Fruit fly (Drosophila melanogaster) whole organism, embryonic: ENCODE data around the gene Traf4.

ENCODE experiments used
- Atf6 ChIP-seq: fragments of 200-800 bp; sonication (Bioruptor generic); IDR thresholded peaks from 2 replicates; pipeline ENCODE4 v1.3.6; 2022; ENCODE audit warnings: missing biosample characterization, missing genetic modification characterization
- CG10543 ChIP-seq: fragments of 200-800 bp; sonication (Bioruptor generic); optimal IDR thresholded peaks from 3 replicates; lab custom pipeline; 2017; ENCODE audit warnings: missing biosample characterization, mild to moderate bottlenecking, missing genetic modification characterization, moderate library complexity
- CG12071 ChIP-seq: fragments of 200-800 bp; sonication (Bioruptor generic); optimal IDR thresholded peaks from 3 replicates; lab custom pipeline; 2018; ENCODE audit warnings: missing biosample characterization, mild to moderate bottlenecking, missing genetic modification characterization
- CG13424 ChIP-seq: fragments of 200-800 bp; sonication (Bioruptor generic); optimal IDR thresholded peaks from 2 replicates; lab custom pipeline; 2019; ENCODE audit warnings: missing biosample characterization, mild to moderate bottlenecking, missing genetic modification characterization, moderate library complexity
- CG15269 ChIP-seq: fragments of 200-800 bp; sonication (Bioruptor generic); optimal IDR thresholded peaks from 2 replicates; lab custom pipeline; 2018; ENCODE audit warnings: missing biosample characterization, mild to moderate bottlenecking, missing genetic modification characterization, moderate library complexity
- CG15514 ChIP-seq: fragments of 200-800 bp; sonication (Bioruptor generic); optimal IDR thresholded peaks from 3 replicates; lab custom pipeline; 2017; ENCODE audit warnings: missing biosample characterization, missing genetic modification characterization, mild to moderate bottlenecking, moderate library complexity, missing genetic modification reagents
- CG18599 ChIP-seq: fragments of 200-800 bp; sonication (Bioruptor generic); optimal IDR thresholded peaks from 3 replicates; lab custom pipeline; 2017; ENCODE audit warnings: missing biosample characterization, missing genetic modification characterization, mild to moderate bottlenecking, moderate library complexity, missing genetic modification reagents
- CG31441 ChIP-seq: fragments of 200-800 bp; sonication (Bioruptor generic); IDR thresholded peaks from 2 replicates; pipeline ENCODE4 v1.3.6; 2022; ENCODE audit warnings: missing biosample characterization, missing genetic modification characterization
- CG3163 ChIP-seq: fragments of 200-800 bp; sonication (Bioruptor generic); optimal IDR thresholded peaks from 3 replicates; lab custom pipeline; 2016; ENCODE audit warnings: missing biosample characterization, missing genetic modification characterization
- CG34376 ChIP-seq: fragments of 200-800 bp; sonication (Bioruptor generic); optimal IDR thresholded peaks from 2 replicates; lab custom pipeline; 2018; ENCODE audit warnings: missing biosample characterization, mild to moderate bottlenecking, missing genetic modification characterization
- CG6175 ChIP-seq: fragments of 200-800 bp; sonication (Bioruptor generic); IDR thresholded peaks from 3 replicates; pipeline ENCODE4 v1.3.6; 2022; ENCODE audit warnings: missing biosample characterization, missing genetic modification characterization
- CG7357 ChIP-seq: fragments of 200-800 bp; sonication (Bioruptor generic); IDR thresholded peaks from 3 replicates; pipeline ENCODE4 v1.3.6; 2022; ENCODE audit warnings: missing biosample characterization, missing genetic modification characterization
- CG7745 ChIP-seq: fragments of 200-800 bp; sonication (Bioruptor generic); optimal IDR thresholded peaks from 2 replicates; lab custom pipeline; 2018; ENCODE audit warnings: missing biosample characterization, mild to moderate bottlenecking, missing genetic modification characterization, moderate library complexity
- CG8290 ChIP-seq, 3 experiments: fragments of 200-800 bp; sonication (Bioruptor generic); optimal IDR thresholded peaks; 2 replicates each; lab custom pipeline; 2016 to 2019; ENCODE audit warnings: missing biosample characterization in 3 of 3, missing genetic modification characterization in 3 of 3, mild to moderate bottlenecking in 2 of 3, moderate library complexity in 1 of 3
- Dfd ChIP-seq, 2 experiments: fragments of >200 bp; optimal IDR thresholded peaks; 2 replicates each; lab custom pipeline; 2017; ENCODE audit warnings: missing biosample characterization in 2 of 2, missing genetic modification characterization in 2 of 2
- Dll ChIP-seq: fragments of 200-800 bp; sonication (Bioruptor generic); IDR thresholded peaks from 4 replicates; pipeline ENCODE4 v1.3.6; 2022; ENCODE audit warnings: missing biosample characterization, missing genetic modification characterization; ENCODE audit not compliant: partially characterized antibody
- Eip74EF ChIP-seq, 2 experiments: fragments of 200-800 bp in 1 of 2; fragments of >200 bp in 1 of 2; sonication (Bioruptor generic) in 1 of 2; optimal IDR thresholded peaks; 2 replicates each; lab custom pipeline; 2017 to 2019; ENCODE audit warnings: missing biosample characterization in 2 of 2, missing genetic modification characterization in 2 of 2, mild to moderate bottlenecking in 1 of 2, moderate library complexity in 1 of 2
- HHEX ChIP-seq: fragments of 200-800 bp; sonication (Bioruptor generic); optimal IDR thresholded peaks from 3 replicates; lab custom pipeline; 2017; ENCODE audit warnings: missing biosample characterization, mild to moderate bottlenecking, missing genetic modification characterization, missing genetic modification reagents
- Hey ChIP-seq: fragments of 200-800 bp; sonication (Bioruptor generic); optimal IDR thresholded peaks from 3 replicates; lab custom pipeline; 2018; ENCODE audit warnings: missing biosample characterization, mild to moderate bottlenecking, missing genetic modification characterization
- HmgZ ChIP-seq: fragments of 200-800 bp; sonication (Bioruptor generic); optimal IDR thresholded peaks from 2 replicates; lab custom pipeline; 2018; ENCODE audit warnings: missing biosample characterization, mild to moderate bottlenecking, missing genetic modification characterization
- Med ChIP-seq: fragments of 200-800 bp; sonication (Bioruptor generic); peaks from one replicate; lab custom pipeline; 2016; ENCODE audit warnings: missing biosample characterization, missing genetic modification characterization, mild to moderate bottlenecking, inconsistent platforms, moderate library complexity
- Pdp1 ChIP-seq, 2 experiments: fragments of 200-800 bp; sonication (Bioruptor generic); optimal IDR thresholded peaks; 3 replicates each; lab custom pipeline; 2016; ENCODE audit warnings: missing biosample characterization in 2 of 2, missing genetic modification characterization in 2 of 2, mild to moderate bottlenecking in 1 of 2, moderate library complexity in 1 of 2
- Rfx ChIP-seq: fragments of 200-800 bp; sonication (Bioruptor generic); IDR thresholded peaks from 2 replicates; pipeline ENCODE4 v1.3.6; 2022; ENCODE audit warnings: missing biosample characterization, missing genetic modification characterization
- Scr ChIP-seq: fragments of 200-800 bp; sonication (Bioruptor generic); IDR thresholded peaks from 2 replicates; pipeline ENCODE4 v1.3.6; 2022; ENCODE audit warnings: missing biosample characterization, missing genetic modification characterization; ENCODE audit not compliant: partially characterized antibody
- cg ChIP-seq: fragments of 200-800 bp; sonication (Bioruptor generic); optimal IDR thresholded peaks from 3 replicates; lab custom pipeline; 2019; ENCODE audit warnings: missing biosample characterization, mild to moderate bottlenecking, missing genetic modification characterization, moderate library complexity
- chinmo ChIP-seq: fragments of 200-800 bp; sonication (Bioruptor generic); IDR thresholded peaks from 4 replicates; pipeline ENCODE4 v1.3.6; 2022; ENCODE audit warnings: missing biosample characterization, missing genetic modification characterization; ENCODE audit not compliant: partially characterized antibody
- ci ChIP-seq: fragments of 200-800 bp; sonication (Bioruptor generic); IDR thresholded peaks from 3 replicates; pipeline ENCODE4 v1.3.6; 2022; ENCODE audit warnings: missing biosample characterization, missing genetic modification characterization
- crp ChIP-seq, 2 experiments: fragments of 200-800 bp; sonication (Bioruptor generic); optimal IDR thresholded peaks; 2 replicates in 1 of 2; 3 replicates in 1 of 2; lab custom pipeline; 2017; ENCODE audit warnings: missing biosample characterization in 2 of 2, missing genetic modification characterization in 2 of 2, mild to moderate bottlenecking in 1 of 2, moderate library complexity in 1 of 2
- ewg ChIP-seq: fragments of 200-800 bp; sonication (Bioruptor generic); optimal IDR thresholded peaks from 3 replicates; lab custom pipeline; 2017; ENCODE audit warnings: mild to moderate bottlenecking, missing biosample characterization, missing genetic modification reagents, missing genetic modification characterization
- exex ChIP-seq: fragments of 200-800 bp; sonication (Bioruptor generic); optimal IDR thresholded peaks from 4 replicates; lab custom pipeline; 2018; ENCODE audit warnings: missing biosample characterization, mild to moderate bottlenecking, missing genetic modification characterization, moderate library complexity
- grau ChIP-seq: fragments of 200-800 bp; optimal IDR thresholded peaks from 3 replicates; lab custom pipeline; 2019; ENCODE audit warnings: missing biosample characterization, mild to moderate bottlenecking, missing genetic modification characterization, moderate library complexity
- grn ChIP-seq: fragments of 200-800 bp; sonication (Bioruptor generic); optimal IDR thresholded peaks from 3 replicates; lab custom pipeline; 2017; ENCODE audit warnings: missing biosample characterization, missing genetic modification characterization
- gro ChIP-seq: fragments of 200-800 bp; sonication (Bioruptor generic); optimal IDR thresholded peaks from 2 replicates; lab custom pipeline; 2016; ENCODE audit warnings: missing biosample characterization, missing genetic modification characterization
- gsb-n ChIP-seq: fragments of 200-800 bp; sonication (Bioruptor generic); optimal IDR thresholded peaks from 3 replicates; lab custom pipeline; 2018; ENCODE audit warnings: missing biosample characterization, mild to moderate bottlenecking, missing genetic modification characterization
- insv ChIP-seq, 2 experiments: fragments of 200-800 bp; sonication (Bioruptor generic); optimal IDR thresholded peaks; 3 replicates each; lab custom pipeline; 2016 to 2018; ENCODE audit warnings: missing biosample characterization in 2 of 2, missing genetic modification characterization in 2 of 2
- lab ChIP-seq: fragments of 200-800 bp; sonication (Bioruptor generic); optimal IDR thresholded peaks from 3 replicates; lab custom pipeline; 2017; ENCODE audit warnings: missing biosample characterization, missing genetic modification characterization, mild to moderate bottlenecking, moderate library complexity, missing genetic modification reagents
- mirr ChIP-seq: fragments of 200-800 bp; sonication (Bioruptor generic); optimal IDR thresholded peaks from 3 replicates; lab custom pipeline; 2018; ENCODE audit warnings: missing biosample characterization, mild to moderate bottlenecking, missing genetic modification characterization
- otp ChIP-seq: fragments of 200-800 bp; sonication (Bioruptor generic); IDR thresholded peaks from 3 replicates; pipeline ENCODE4, ENCODE4 v1.3.6; 2022; ENCODE audit warnings: missing biosample characterization, missing genetic modification characterization
- pum ChIP-seq: fragments of 200-800 bp; sonication (Bioruptor generic); optimal IDR thresholded peaks from 2 replicates; lab custom pipeline; 2016; ENCODE audit warnings: missing biosample characterization, missing genetic modification characterization
- sd ChIP-seq: fragments of 200-800 bp; sonication (Bioruptor generic); optimal IDR thresholded peaks from 3 replicates; lab custom pipeline; 2018; ENCODE audit warnings: missing biosample characterization, mild to moderate bottlenecking, missing genetic modification characterization, moderate library complexity
- sens ChIP-seq: fragments of 200-800 bp; sonication (Bioruptor generic); peaks from one replicate; lab custom pipeline; 2016; ENCODE audit warnings: missing biosample characterization, missing genetic modification characterization
- sens-2 ChIP-seq: fragments of 200-800 bp; sonication (Bioruptor generic); IDR thresholded peaks from 2 replicates; pipeline ENCODE4 v1.3.6; 2022; ENCODE audit warnings: missing biosample characterization, missing genetic modification characterization
- sug ChIP-seq: fragments of 200-800 bp; optimal IDR thresholded peaks from 2 replicates; lab custom pipeline; 2019; ENCODE audit warnings: missing biosample characterization, mild to moderate bottlenecking, missing genetic modification characterization, moderate library complexity
- unpg ChIP-seq: fragments of 200-800 bp; sonication (Bioruptor generic); optimal IDR thresholded peaks from 3 replicates; lab custom pipeline; 2018; ENCODE audit warnings: missing biosample characterization, mild to moderate bottlenecking, missing genetic modification characterization, moderate library complexity
- zen ChIP-seq: fragments of 200-800 bp; sonication (Bioruptor generic); optimal IDR thresholded peaks from 3 replicates; lab custom pipeline; 2018; ENCODE audit warnings: missing biosample characterization, mild to moderate bottlenecking, missing genetic modification characterization, moderate library complexity

The Traf4 gene

DNA sequence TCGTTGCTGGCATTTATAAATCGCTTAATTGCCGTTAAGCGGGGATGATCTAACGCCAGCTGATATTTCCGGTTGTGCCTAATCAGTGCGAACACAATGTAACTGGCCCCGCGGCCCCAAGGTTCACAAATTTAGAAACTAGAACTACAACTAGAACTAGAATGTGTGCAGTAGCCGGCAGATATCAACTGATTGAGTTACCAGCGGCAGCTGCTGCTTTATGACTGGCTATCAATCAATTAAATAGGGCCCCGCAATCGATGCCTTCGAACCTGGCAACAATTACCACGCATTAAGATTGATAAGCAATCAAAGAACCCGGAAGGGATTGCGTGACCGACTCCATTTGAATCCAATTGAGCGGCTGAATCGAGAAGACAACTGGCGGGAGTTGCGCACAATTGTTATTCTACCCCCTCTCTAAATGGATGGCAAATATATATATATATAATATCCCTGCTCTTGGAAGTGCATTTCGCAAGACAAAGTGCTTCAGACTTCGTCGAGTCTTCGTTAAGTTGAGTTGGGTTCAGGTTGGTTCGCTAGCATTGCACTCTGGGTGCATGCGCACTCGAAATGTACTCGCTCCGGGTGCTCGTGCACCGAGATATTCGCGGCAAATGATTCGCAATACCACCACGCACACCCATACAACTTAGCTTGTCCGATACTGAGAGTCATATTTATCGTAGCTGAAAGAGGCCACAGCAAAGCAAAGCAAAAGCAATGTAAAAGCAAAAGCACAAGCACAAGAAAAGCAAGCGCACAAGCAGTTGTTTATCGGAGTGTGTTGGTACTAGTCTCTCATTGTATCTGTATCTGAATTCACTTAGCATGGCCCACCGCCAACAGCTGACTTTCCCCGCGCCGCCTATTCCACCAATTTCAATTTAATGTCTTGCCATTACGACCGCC, 21.7 kb upstream of the Traf4 start:
- TF ChIP-seq HmgZ (tag; lab: Kevin White, UChicago), result peak; percentile 10
- peak; percentile 50 for TF ChIP-seq sens (GFP tag; lab: Kevin White, UChicago)
- no peak for TF ChIP-seq CG6175 (GFP tag; lab: Robert Waterston, UW)
- peak; percentile 10 for TF ChIP-seq Hey
- peak; percentile 14 for TF ChIP-seq CG18599 (GFP tag; lab: Kevin White, UChicago)
- peak; percentile 5 for TF ChIP-seq unpg (GFP tag; lab: Kevin White, UChicago)
- TF ChIP-seq CG12071, result peak; percentile 1
- TF ChIP-seq sd (tag; lab: Kevin White, UChicago), result peak; percentile 58
- TF ChIP-seq CG7745 (tag; lab: Kevin White, UChicago), result no peak
- 0 out of 3 replicates have a peak, but pooled peaks have one; percentile 15 for TF ChIP-seq otp
- no peak; the same call in 3 of the 4 replicates for TF ChIP-seq Dll (GFP tag; lab: Robert Waterston, UW)
- TF ChIP-seq zen, result no peak
- TF ChIP-seq sens-2 (GFP tag; lab: Robert Waterston, UW), result peak; percentile 39; the same call in 1 of the 2 replicates
- TF ChIP-seq CG8290 (GFP tag; optimal IDR thresholded peaks at IDR 0.05; lab: Kevin White, UChicago), result no peak
- TF ChIP-seq CG8290 (tag; optimal IDR thresholded peaks at IDR 0.05; lab: Kevin White, UChicago), result peak in 1 of 2 experiments; percentile 21
- TF ChIP-seq Dfd (GFP tag; optimal IDR thresholded peaks at IDR 0.05; lab: Kevin White, UChicago), result no peak
- TF ChIP-seq lab (GFP tag; lab: Kevin White, UChicago), result peak; percentile 10
- TF ChIP-seq pum, result no peak
- TF ChIP-seq CG10543, result no peak
- peak; percentile 12 for TF ChIP-seq ewg (GFP tag; lab: Kevin White, UChicago)
- TF ChIP-seq crp (GFP tag; optimal IDR thresholded peaks at IDR 0.05; lab: Kevin White, UChicago), result peak in 1 of 2 experiments; percentile 5
- 0 out of 3 replicates have a peak, but pooled peaks have one; percentile 15 for TF ChIP-seq ci (GFP tag; lab: Robert Waterston, UW)
- no peak for TF ChIP-seq CG3163 (GFP tag; lab: Kevin White, UChicago)
- TF ChIP-seq CG34376 (GFP tag; lab: Kevin White, UChicago), result peak; percentile 28
- TF ChIP-seq chinmo (GFP tag; lab: Robert Waterston, UW), result peak; percentile 57; the same call in 1 of the 4 replicates
- peak; percentile 4 for TF ChIP-seq gro (GFP tag; lab: Kevin White, UChicago)
- peak in 1 of 2 experiments; percentile 37 for TF ChIP-seq Pdp1 (GFP tag; optimal IDR thresholded peaks at IDR 0.05; lab: Kevin White, UChicago)
- no peak for TF ChIP-seq CG15269 (tag; lab: Kevin White, UChicago)
- peak; percentile 32 for TF ChIP-seq Med (GFP tag; lab: Kevin White, UChicago)
- no peak for TF ChIP-seq insv (GFP tag; optimal IDR thresholded peaks at IDR 0.05; lab: Kevin White, UChicago)
- TF ChIP-seq CG15514, result peak; percentile 2
- no peak for TF ChIP-seq CG7357 (GFP tag; lab: Robert Waterston, UW)
- TF ChIP-seq Atf6 (GFP tag; lab: Robert Waterston, UW), result 0 out of 2 replicates have a peak, but pooled peaks have one; percentile 29
- TF ChIP-seq cg, result peak; percentile 22
- no peak for TF ChIP-seq grau (tag; lab: Kevin White, UChicago)
- TF ChIP-seq gsb-n (tag; lab: Kevin White, UChicago), result peak; percentile 4
- peak in 1 of 2 experiments; percentile 86 for TF ChIP-seq Eip74EF (GFP tag; optimal IDR thresholded peaks at IDR 0.05; lab: Kevin White, UChicago)
- TF ChIP-seq sug (tag; lab: Kevin White, UChicago), result peak; percentile 73
- peak; percentile 98 for TF ChIP-seq exex
- TF ChIP-seq Scr (GFP tag; lab: Robert Waterston, UW), result 0 out of 2 replicates have a peak, but pooled peaks have one; percentile 17
- no peak for TF ChIP-seq CG13424 (tag; lab: Kevin White, UChicago)
- peak; percentile 15 for TF ChIP-seq HHEX (GFP tag; lab: Kevin White, UChicago)
- peak; percentile 85 for TF ChIP-seq mirr
- TF ChIP-seq grn (GFP tag; lab: Kevin White, UChicago), result peak; percentile 15
- TF ChIP-seq CG31441 (GFP tag; lab: Robert Waterston, UW), result no peak
- TF ChIP-seq Rfx, result 0 out of 2 replicates have a peak, but pooled peaks have one; percentile 5
